Worm (Caenorhabditis elegans) whole organism, L2 larva: ENCODE results near the gene mec-1.

Experiments used
- R02D3.7 ChIP-seq: fragments of 150-350 bp; optimal IDR thresholded peaks from 2 replicates; lab custom pipeline; 2014; ENCODE audit warnings: missing biosample characterization, missing genetic modification characterization
- egl-27 ChIP-seq: sonication (generic microtip); optimal IDR thresholded peaks from 3 replicates; lab custom pipeline; 2017; ENCODE audit warnings: missing biosample characterization, missing genetic modification reagents, missing genetic modification characterization
- fos-1 ChIP-seq: fragments of 150-350 bp; optimal IDR thresholded peaks from 2 replicates; lab custom pipeline; 2014; ENCODE audit warnings: missing biosample characterization, missing genetic modification characterization
- lin-13 ChIP-seq: fragments of 150-350 bp; optimal IDR thresholded peaks from 2 replicates; lab custom pipeline; 2014; ENCODE audit warnings: missing biosample characterization, missing genetic modification reagents, missing genetic modification characterization
- lin-39 ChIP-seq: fragments of 150-350 bp; optimal IDR thresholded peaks from 2 replicates; lab custom pipeline; 2014; ENCODE audit warnings: missing biosample characterization, missing genetic modification reagents, missing genetic modification characterization
- nhr-10 ChIP-seq: sonication (generic microtip); optimal IDR thresholded peaks from 2 replicates; lab custom pipeline; 2017; ENCODE audit warnings: missing biosample characterization, missing genetic modification characterization
- nhr-237 ChIP-seq: fragments of 150-350 bp; optimal IDR thresholded peaks from 2 replicates; lab custom pipeline; 2014; ENCODE audit warnings: missing biosample characterization, missing genetic modification characterization
- nhr-25 ChIP-seq: fragments of 150-350 bp; sonication (generic microtip); optimal IDR thresholded peaks from 3 replicates; lab custom pipeline; 2014; ENCODE audit warnings: missing biosample characterization, missing genetic modification characterization
- skn-1 ChIP-seq: sonication (generic microtip); optimal IDR thresholded peaks from 2 replicates; lab custom pipeline; 2017; ENCODE audit warnings: missing biosample characterization, missing genetic modification characterization
- snpc-4 ChIP-seq: fragments of 150-350 bp; optimal IDR thresholded peaks from 2 replicates; lab custom pipeline; 2014; ENCODE audit warnings: missing biosample characterization, missing genetic modification characterization
- unc-62 ChIP-seq: fragments of 150-350 bp; optimal IDR thresholded peaks from 2 replicates; lab custom pipeline; 2014; ENCODE audit warnings: missing biosample characterization, missing genetic modification reagents, missing genetic modification characterization
- ztf-4 ChIP-seq: fragments of 150-350 bp; optimal IDR thresholded peaks from 2 replicates; lab custom pipeline; 2014; ENCODE audit warnings: missing biosample characterization, missing genetic modification characterization

DNA sequence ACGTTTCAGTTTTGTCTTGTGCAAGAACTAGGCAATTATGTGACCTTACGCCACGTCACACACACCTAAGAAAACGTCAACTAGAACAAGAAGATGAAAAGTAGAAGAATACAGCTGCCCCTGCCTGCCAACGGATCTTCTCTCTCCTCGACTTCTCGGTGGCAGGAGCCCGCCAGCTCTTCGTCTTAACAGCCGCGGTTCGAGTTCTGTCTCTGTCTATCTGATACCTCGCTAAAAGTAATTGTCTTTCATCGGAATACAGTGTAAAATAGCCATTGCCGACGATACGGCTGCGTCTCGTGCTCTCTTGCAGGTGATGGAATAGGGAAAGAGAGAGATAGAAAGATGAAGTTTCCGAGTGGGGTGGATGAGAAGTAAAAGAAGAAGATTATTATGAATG lies 26.1 kb upstream of the mec-1 start:
- no peak for TF ChIP-seq snpc-4 (tag; lab: Kevin White, UChicago)
- TF ChIP-seq lin-13 (GFP tag; lab: Kevin White, UChicago) = no peak
- TF ChIP-seq lin-39 (tag; lab: Kevin White, UChicago) = no peak
- TF ChIP-seq skn-1 (tag; lab: Kevin White, UChicago) = no peak
- TF ChIP-seq nhr-25 = no peak
- TF ChIP-seq ztf-4 = no peak
- TF ChIP-seq fos-1 = no peak
- no peak for TF ChIP-seq nhr-237 (tag; lab: Kevin White, UChicago)
- TF ChIP-seq egl-27 (tag; lab: Kevin White, UChicago) = no peak
- no peak for TF ChIP-seq R02D3.7 (tag; lab: Kevin White, UChicago)
- no peak for TF ChIP-seq nhr-10 (tag; lab: Kevin White, UChicago)
- no peak for TF ChIP-seq unc-62 (GFP tag; lab: Kevin White, UChicago)
